Fruit fly (Drosophila melanogaster): ENCODE data around the gene CG14340.
A peak's percentile ranks its signal among the peaks of the same experiment; 100 is the strongest.

Gene CG14340

DNA sequence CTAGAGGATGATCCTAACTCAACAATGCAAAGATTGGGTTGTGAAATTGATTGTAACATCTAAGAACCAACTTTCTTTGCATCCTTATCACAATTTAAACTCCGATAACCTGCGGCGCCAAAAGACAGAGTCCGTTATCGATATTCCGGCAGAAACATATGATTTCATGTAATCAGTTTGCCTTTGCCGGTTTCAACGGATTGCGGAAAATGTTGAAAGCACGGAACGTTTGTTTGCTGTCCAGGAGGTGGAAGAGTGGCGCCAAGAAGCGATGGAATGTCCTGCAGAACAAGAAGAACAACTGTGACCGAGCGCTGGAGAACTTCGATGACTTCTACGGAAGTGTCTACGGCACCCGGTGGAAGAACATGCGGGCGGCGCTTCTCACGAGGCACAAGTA lies 34.9 kb downstream of the CG14340 start:
- no peak for TF ChIP-seq noc (tag; optimal IDR thresholded peaks at IDR 0.05)

- peak; percentile 14 for TF ChIP-seq noc (tag; optimal IDR thresholded peaks at IDR 0.05)
These were observed 37.8 kb downstream of the CG14340 start, which contains the start of the genes Tfb4 and Vps29 for dm6 chr2L:1150554-1150953. Tfb4 (minus strand) TSS chr2L:1150677. Vps29 (plus strand) TSS chr2L:1150766.

- no peak for TF ChIP-seq noc (tag; optimal IDR thresholded peaks at IDR 0.05)
These were observed 40.0 kb downstream of the CG14340 start for dm6 chr2L:1152693-1153092.

DNA sequence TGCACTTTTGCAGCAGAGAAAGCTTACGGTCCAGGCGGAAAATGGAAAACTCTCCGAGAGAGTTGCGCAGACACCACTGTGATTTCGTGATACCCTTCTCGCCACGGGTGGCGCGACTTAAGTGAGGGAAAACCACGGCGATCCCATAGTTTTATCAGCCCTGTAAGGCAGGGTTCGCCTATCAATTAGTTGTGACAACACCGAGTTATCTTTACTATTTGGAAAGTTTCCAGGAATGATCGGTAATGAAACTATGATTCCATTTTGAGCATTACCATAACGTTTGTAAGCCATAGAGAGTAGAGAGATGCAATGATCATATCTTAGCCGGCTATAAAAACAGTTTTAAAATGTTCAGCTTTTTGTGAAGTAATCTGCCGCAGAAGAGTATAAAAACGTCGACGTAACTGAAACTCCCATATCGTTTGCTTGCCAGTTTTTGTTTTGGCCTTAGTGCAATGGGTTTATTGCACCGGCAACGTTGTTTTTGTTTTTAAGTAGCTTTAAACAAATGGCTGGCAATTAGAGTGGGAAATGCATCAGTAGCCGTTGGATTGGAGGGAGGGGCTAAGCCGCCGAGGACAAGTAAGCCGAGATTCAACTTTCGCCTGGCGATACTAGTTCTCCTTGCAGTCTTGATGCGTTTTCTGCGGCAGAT lies 44.0 kb downstream of the CG14340 start:
- TF ChIP-seq noc (tag; optimal IDR thresholded peaks at IDR 0.05), result no peak

dm6 chr2L:1157357-1157678 lies 44.6 kb downstream of the CG14340 start:
- no peak for TF ChIP-seq noc (tag; optimal IDR thresholded peaks at IDR 0.05)

DNA sequence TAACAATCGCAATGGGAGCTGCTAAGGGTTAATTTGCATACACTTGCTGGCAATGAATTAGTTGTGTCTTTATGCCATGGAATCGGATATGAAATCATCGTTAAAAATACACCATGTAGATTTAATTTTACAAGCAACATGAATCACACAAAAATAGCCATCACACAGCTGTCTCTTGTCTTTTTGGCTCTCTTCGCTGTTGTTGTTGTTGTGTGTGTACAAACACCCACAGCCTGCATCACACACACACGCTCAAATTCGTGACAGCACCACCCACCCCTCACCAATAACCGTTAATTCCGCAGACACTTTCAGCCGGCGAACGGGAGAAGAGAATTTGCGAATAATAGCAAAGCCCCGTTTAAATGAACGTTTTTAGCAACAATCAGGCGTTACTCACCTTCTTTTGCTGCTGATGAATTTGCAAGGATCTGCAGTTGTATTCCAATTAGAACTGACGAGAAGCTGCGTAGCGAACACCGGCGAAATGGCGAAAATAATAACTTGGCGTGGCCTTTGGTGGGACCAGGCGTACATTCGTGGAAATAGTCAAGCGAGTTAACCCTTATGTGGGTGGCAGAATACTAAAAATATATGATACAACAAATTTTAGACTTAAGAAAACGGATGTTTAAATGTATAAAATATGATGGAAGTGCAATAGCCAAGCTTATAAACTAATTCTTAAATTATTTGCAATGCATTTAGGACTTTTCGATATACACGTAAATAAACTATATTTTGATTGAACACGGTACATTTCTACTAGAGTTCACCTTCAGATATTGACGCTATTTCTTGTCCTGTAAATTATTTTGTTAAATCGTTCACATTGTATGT lies 45.2 kb downstream of the CG14340 start, which contains the start of gene capt:
capt (minus strand) TSS at position 584 of the 840 bp plus-strand sequence.
- peak; percentile 35 for TF ChIP-seq noc (tag; optimal IDR thresholded peaks at IDR 0.05)

dm6 chr2L:1158519-1159319 lies 46.0 kb downstream of the CG14340 start, which contains the start of gene Tango14:
Tango14 (plus strand) TSS chr2L:1158661.
- no peak for TF ChIP-seq noc (tag; optimal IDR thresholded peaks at IDR 0.05)

Data from whole organism, larva.